Fruit fly (Drosophila melanogaster) whole organism, prepupa: ENCODE data around the gene CG13252.

Experiments used
- Blimp-1 ChIP-seq: fragments of 200-800 bp; sonication (Bioruptor generic); optimal IDR thresholded peaks from 3 replicates; lab custom pipeline; 2017; ENCODE audit warnings: missing biosample characterization, missing genetic modification characterization, mild to moderate bottlenecking, moderate library complexity, missing genetic modification reagents
- CG11294 ChIP-seq: fragments of 200-800 bp; sonication (Bioruptor generic); IDR thresholded peaks from 2 replicates; pipeline ENCODE4 v1.3.6; 2022; ENCODE audit warnings: missing biosample characterization, missing genetic modification characterization
- CG11762 ChIP-seq: fragments of 200-800 bp; sonication (Bioruptor generic); optimal IDR thresholded peaks from 3 replicates; lab custom pipeline; 2016; ENCODE audit warnings: missing biosample characterization, missing genetic modification characterization; ENCODE audit not compliant: insufficient read depth
- CG11902 ChIP-seq: fragments of 200-800 bp; sonication (Bioruptor generic); optimal IDR thresholded peaks from 3 replicates; lab custom pipeline; 2016; ENCODE audit warnings: missing biosample characterization, missing genetic modification characterization
- CG15336 ChIP-seq: fragments of 200-800 bp; sonication (Bioruptor generic); IDR thresholded peaks from 2 replicates; pipeline ENCODE4 v1.3.6; 2022; ENCODE audit warnings: missing biosample characterization, missing genetic modification characterization
- CG16779 ChIP-seq: fragments of 200-800 bp; sonication (Bioruptor generic); optimal IDR thresholded peaks from 3 replicates; lab custom pipeline; 2017; ENCODE audit warnings: missing biosample characterization, mild to moderate bottlenecking, missing genetic modification characterization
- CG3032 ChIP-seq: fragments of 200-800 bp; optimal IDR thresholded peaks from 2 replicates; lab custom pipeline; 2019; ENCODE audit warnings: missing biosample characterization, mild to moderate bottlenecking, missing genetic modification characterization, moderate library complexity
- CG31627 ChIP-seq: fragments of 200-800 bp; sonication (Bioruptor generic); optimal IDR thresholded peaks from 3 replicates; lab custom pipeline; 2016; ENCODE audit warnings: missing biosample characterization, missing genetic modification characterization
- CG32006 ChIP-seq: fragments of 200-800 bp; sonication (Bioruptor generic); optimal IDR thresholded peaks from 3 replicates; lab custom pipeline; 2017; ENCODE audit warnings: missing biosample characterization, mild to moderate bottlenecking, missing genetic modification characterization
- CG3919 ChIP-seq: fragments of 200-800 bp; sonication (Bioruptor generic); optimal IDR thresholded peaks from 3 replicates; lab custom pipeline; 2016; ENCODE audit warnings: missing biosample characterization, missing genetic modification characterization
- CG4318 ChIP-seq: fragments of 200-800 bp; sonication (Bioruptor generic); optimal IDR thresholded peaks from 3 replicates; lab custom pipeline; 2017; ENCODE audit warnings: missing biosample characterization, mild to moderate bottlenecking, missing genetic modification characterization
- CG6163 ChIP-seq: fragments of 200-800 bp; sonication (Bioruptor generic); IDR thresholded peaks from 3 replicates; pipeline ENCODE4 v1.3.6; 2022; ENCODE audit warnings: missing biosample characterization, missing genetic modification characterization
- CG6792 ChIP-seq: fragments of 200-800 bp; sonication (Bioruptor generic); optimal IDR thresholded peaks from 3 replicates; lab custom pipeline; 2016; ENCODE audit warnings: missing biosample characterization, missing genetic modification characterization
- CG6808 ChIP-seq: fragments of 200-800 bp; sonication (Bioruptor generic); optimal IDR thresholded peaks from 3 replicates; lab custom pipeline; 2017; ENCODE audit warnings: missing biosample characterization, missing genetic modification characterization, mild to moderate bottlenecking, moderate library complexity, missing genetic modification reagents
- CG6854 ChIP-seq: fragments of 200-800 bp; sonication (Bioruptor generic); optimal IDR thresholded peaks from 2 replicates; lab custom pipeline; 2017; ENCODE audit warnings: missing biosample characterization, mild to moderate bottlenecking, missing genetic modification characterization
- CG7368 ChIP-seq: fragments of 200-800 bp; sonication (Bioruptor generic); optimal IDR thresholded peaks from 3 replicates; lab custom pipeline; 2016; ENCODE audit warnings: missing biosample characterization, missing genetic modification characterization
- CG8319 ChIP-seq: fragments of 200-800 bp; sonication (Bioruptor generic); optimal IDR thresholded peaks from 3 replicates; lab custom pipeline; 2016; ENCODE audit warnings: missing biosample characterization, missing genetic modification characterization
- CG8632 ChIP-seq: fragments of 200-800 bp; sonication (Bioruptor generic); optimal IDR thresholded peaks from 3 replicates; lab custom pipeline; 2016; ENCODE audit warnings: missing biosample characterization, missing genetic modification characterization
- CG9139 ChIP-seq: fragments of 200-800 bp; sonication (Bioruptor generic); optimal IDR thresholded peaks from 3 replicates; lab custom pipeline; 2017; ENCODE audit warnings: missing biosample characterization, mild to moderate bottlenecking, missing genetic modification characterization
- Eip75B ChIP-seq: fragments of 200-800 bp; sonication (Bioruptor generic); optimal IDR thresholded peaks from 3 replicates; lab custom pipeline; 2016; ENCODE audit warnings: missing biosample characterization, missing genetic modification characterization
- Eip78C ChIP-seq: fragments of 200-800 bp; sonication (Bioruptor generic); peaks from one replicate; lab custom pipeline; 2016; ENCODE audit warnings: missing biosample characterization, missing genetic modification characterization
- Eip93F ChIP-seq: fragments of 200-800 bp; sonication (Bioruptor generic); optimal IDR thresholded peaks from 2 replicates; lab custom pipeline; 2016; ENCODE audit warnings: missing biosample characterization, mild to moderate bottlenecking, missing genetic modification characterization
- Ets96B ChIP-seq: fragments of 200-800 bp; optimal IDR thresholded peaks from 2 replicates; lab custom pipeline; 2019; ENCODE audit warnings: missing biosample characterization, mild to moderate bottlenecking, missing genetic modification characterization, moderate library complexity
- Hr38 ChIP-seq: sonication (Bioruptor generic); optimal IDR thresholded peaks from 2 replicates; lab custom pipeline; 2016; ENCODE audit warnings: missing biosample characterization, missing genetic modification characterization
- Hr39 ChIP-seq: fragments of 200-800 bp; sonication (Bioruptor generic); optimal IDR thresholded peaks from 2 replicates; lab custom pipeline; 2016; ENCODE audit warnings: missing biosample characterization, missing genetic modification characterization
- Hr4 ChIP-seq: fragments of 200-800 bp; sonication (Bioruptor generic); optimal IDR thresholded peaks from 3 replicates; lab custom pipeline; 2016; ENCODE audit warnings: missing biosample characterization, missing genetic modification characterization
- Met ChIP-seq: fragments of 200-800 bp; sonication (Bioruptor generic); optimal IDR thresholded peaks from 3 replicates; lab custom pipeline; 2016; ENCODE audit warnings: missing biosample characterization, missing genetic modification characterization
- Smox ChIP-seq: fragments of 200-800 bp; sonication (Bioruptor generic); optimal IDR thresholded peaks from 3 replicates; lab custom pipeline; 2016; ENCODE audit warnings: missing biosample characterization, missing genetic modification characterization
- Sox102F ChIP-seq: fragments of 200-800 bp; sonication (Bioruptor generic); optimal IDR thresholded peaks from 2 replicates; lab custom pipeline; 2016; ENCODE audit warnings: missing biosample characterization, mild to moderate bottlenecking, missing genetic modification characterization
- Sox15 ChIP-seq: fragments of 200-800 bp; sonication (Bioruptor generic); optimal IDR thresholded peaks from 3 replicates; lab custom pipeline; 2016; ENCODE audit warnings: missing biosample characterization, missing genetic modification characterization
- achi ChIP-seq: fragments of 200-800 bp; sonication (Bioruptor generic); optimal IDR thresholded peaks from 3 replicates; lab custom pipeline; 2016; ENCODE audit warnings: missing biosample characterization, missing genetic modification characterization
- acj6 ChIP-seq: fragments of 200-800 bp; sonication (Bioruptor generic); optimal IDR thresholded peaks from 3 replicates; lab custom pipeline; 2016; ENCODE audit warnings: missing biosample characterization, missing genetic modification characterization
- cyc ChIP-seq: fragments of 200-800 bp; sonication (Bioruptor generic); optimal IDR thresholded peaks from 3 replicates; lab custom pipeline; 2016; ENCODE audit warnings: missing biosample characterization, missing genetic modification characterization
- dac ChIP-seq: fragments of 200-800 bp; sonication (Bioruptor generic); optimal IDR thresholded peaks from 2 replicates; lab custom pipeline; 2017; ENCODE audit warnings: missing biosample characterization, mild to moderate bottlenecking, missing genetic modification characterization
- dsx ChIP-seq: fragments of 200-800 bp; optimal IDR thresholded peaks from 3 replicates; lab custom pipeline; 2019; ENCODE audit warnings: missing biosample characterization, mild to moderate bottlenecking, missing genetic modification characterization, moderate library complexity; ENCODE audit not compliant: poor library complexity, severe bottlenecking
- eg ChIP-seq: fragments of 200-800 bp; sonication (Bioruptor generic); IDR thresholded peaks from 3 replicates; pipeline ENCODE4 v1.3.6; 2022; ENCODE audit warnings: missing biosample characterization, missing genetic modification characterization
- esn ChIP-seq: fragments of 200-800 bp; sonication (Bioruptor generic); optimal IDR thresholded peaks from 2 replicates; lab custom pipeline; 2016; ENCODE audit warnings: missing biosample characterization, mild to moderate bottlenecking, missing genetic modification characterization, moderate library complexity
- fd85E ChIP-seq: fragments of 200-800 bp; sonication (Bioruptor generic); optimal IDR thresholded peaks from 3 replicates; lab custom pipeline; 2016; ENCODE audit warnings: missing biosample characterization, missing genetic modification characterization
- lz ChIP-seq: fragments of 200-800 bp; sonication (Bioruptor generic); optimal IDR thresholded peaks from 3 replicates; lab custom pipeline; 2016; ENCODE audit warnings: missing biosample characterization, missing genetic modification characterization
- net ChIP-seq: fragments of 200-800 bp; sonication (Bioruptor generic); optimal IDR thresholded peaks from 3 replicates; lab custom pipeline; 2016; ENCODE audit warnings: missing biosample characterization, missing genetic modification characterization
- pdm3 ChIP-seq: fragments of 200-800 bp; sonication (Bioruptor generic); optimal IDR thresholded peaks from 3 replicates; lab custom pipeline; 2016; ENCODE audit warnings: missing biosample characterization, missing genetic modification characterization
- salr ChIP-seq, 2 experiments: fragments of 200-800 bp; sonication (Bioruptor generic); optimal IDR thresholded peaks; 3 replicates each; lab custom pipeline; 2016 to 2018; ENCODE audit warnings: missing biosample characterization in 2 of 2, missing genetic modification characterization in 2 of 2, mild to moderate bottlenecking in 1 of 2
- spab ChIP-seq: fragments of 200-800 bp; sonication (Bioruptor generic); optimal IDR thresholded peaks from 2 replicates; lab custom pipeline; 2017; ENCODE audit warnings: missing biosample characterization, mild to moderate bottlenecking, missing genetic modification characterization, missing genetic modification reagents
- ss ChIP-seq, 2 experiments: fragments of 200-800 bp; sonication (Bioruptor generic); optimal IDR thresholded peaks; 2 replicates in 1 of 2; 3 replicates in 1 of 2; lab custom pipeline; 2017 to 2018; ENCODE audit warnings: mild to moderate bottlenecking in 2 of 2, missing biosample characterization in 2 of 2, missing genetic modification characterization in 2 of 2, moderate library complexity in 1 of 2
- svp ChIP-seq: fragments of 200-800 bp; sonication (Bioruptor generic); peaks from one replicate; lab custom pipeline; 2016; ENCODE audit warnings: missing biosample characterization, missing genetic modification characterization
- topi ChIP-seq: fragments of 200-800 bp; sonication (Bioruptor generic); optimal IDR thresholded peaks from 3 replicates; lab custom pipeline; 2016; ENCODE audit warnings: missing biosample characterization, missing genetic modification characterization
- vri ChIP-seq: fragments of 200-800 bp; sonication (Bioruptor generic); optimal IDR thresholded peaks from 3 replicates; lab custom pipeline; 2016; ENCODE audit warnings: missing biosample characterization, mild to moderate bottlenecking, missing genetic modification characterization

CG13252 gene

dm6 chr3L:20739414-20739813 lies 9.0 kb downstream of the CG13252 start, which contains the start of gene Gr77a (continued):
- TF ChIP-seq CG11762 (GFP tag; lab: Kevin White, UChicago) (no peak), dac (GFP tag; lab: Kevin White, UChicago) (no peak), CG8319 (GFP tag; lab: Kevin White, UChicago) (no peak), Blimp-1 (GFP tag; lab: Kevin White, UChicago) (no peak), CG15336 (GFP tag; lab: Robert Waterston, UW) (no peak), lz (GFP tag; lab: Kevin White, UChicago) (no peak), CG16779 (tag; lab: Kevin White, UChicago) (no peak), topi (GFP tag; lab: Kevin White, UChicago) (no peak), eg (GFP tag; lab: Robert Waterston, UW) (no peak), CG4318 (GFP tag; lab: Kevin White, UChicago) (no peak), CG11902 (no peak), Hr39 (GFP tag; lab: Kevin White, UChicago) (no peak), CG32006 (GFP tag; lab: Kevin White, UChicago) (peak; percentile 26), Sox15 (GFP tag; lab: Kevin White, UChicago) (peak; percentile 1), CG3919 (GFP tag; lab: Kevin White, UChicago) (peak; percentile 28), CG7368 (no peak), achi (GFP tag; lab: Kevin White, UChicago) (peak; percentile 29), dsx (GFP tag; lab: Kevin White, UChicago) (peak; percentile 15), Eip78C (peak; percentile 74), CG6163 (no peak), Hr4 (no peak), spab (GFP tag; lab: Kevin White, UChicago) (peak; percentile 27), Smox (GFP tag; lab: Kevin White, UChicago) (no peak), pdm3 (no peak), CG6808 (GFP tag; lab: Kevin White, UChicago) (no peak), svp (GFP tag; lab: Kevin White, UChicago) (no peak), CG6854 (GFP tag; lab: Kevin White, UChicago) (no peak)

DNA sequence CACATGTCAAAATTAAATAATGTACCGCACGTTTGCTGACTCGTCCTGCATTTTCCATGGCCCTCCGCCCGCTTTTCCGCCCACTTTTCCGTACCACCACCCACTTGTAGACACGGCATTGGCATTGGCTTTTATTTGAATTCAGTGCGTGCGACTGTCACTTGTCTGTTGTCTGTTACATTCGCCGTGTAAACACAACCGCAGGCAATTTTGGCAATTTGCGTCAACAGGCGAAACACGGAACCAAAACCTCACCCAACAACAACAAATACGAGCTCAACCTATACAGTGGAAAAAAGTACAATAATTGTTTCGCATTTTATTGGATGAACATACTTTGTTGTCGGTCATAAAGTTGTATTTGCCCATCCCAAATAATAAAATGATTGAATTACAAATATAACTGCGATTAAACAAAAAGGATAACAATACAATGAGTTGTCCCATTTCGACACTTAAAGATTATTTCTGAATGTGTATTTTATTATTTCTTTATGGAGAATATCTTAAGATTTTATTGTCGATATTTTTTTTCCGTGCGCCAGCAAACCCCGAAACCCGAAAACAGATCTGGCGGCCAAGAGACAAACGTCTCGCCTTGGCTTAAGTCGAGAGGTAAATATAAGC lies 17.0 kb downstream of the CG13252 start:
- TF ChIP-seq lz (GFP tag; lab: Kevin White, UChicago): peak; percentile 57
- peak; percentile 36 for TF ChIP-seq Hr39 (GFP tag; lab: Kevin White, UChicago)
- no peak for TF ChIP-seq CG7368
- peak; percentile 41 for TF ChIP-seq CG6792
- no peak for TF ChIP-seq Hr38 (GFP tag; lab: Kevin White, UChicago)
- TF ChIP-seq CG8632 (GFP tag; lab: Kevin White, UChicago): peak; percentile 26
- no peak for TF ChIP-seq CG15336 (GFP tag; lab: Robert Waterston, UW)
- peak; percentile 15 for TF ChIP-seq Eip75B (GFP tag; lab: Kevin White, UChicago)
- TF ChIP-seq topi (GFP tag; lab: Kevin White, UChicago): peak; percentile 52
- TF ChIP-seq esn (GFP tag; lab: Kevin White, UChicago): peak; percentile 60
- TF ChIP-seq dac (GFP tag; lab: Kevin White, UChicago): no peak
- no peak for TF ChIP-seq CG8319 (GFP tag; lab: Kevin White, UChicago)
- no peak for TF ChIP-seq achi (GFP tag; lab: Kevin White, UChicago)
- TF ChIP-seq CG3032: no peak
- TF ChIP-seq Sox102F (GFP tag; lab: Kevin White, UChicago): peak; percentile 59
- peak; percentile 38 for TF ChIP-seq pdm3
- peak; percentile 26 for TF ChIP-seq acj6 (GFP tag; lab: Kevin White, UChicago)
- no peak for TF ChIP-seq eg (GFP tag; lab: Robert Waterston, UW)
- TF ChIP-seq CG32006 (GFP tag; lab: Kevin White, UChicago): peak; percentile 21
- TF ChIP-seq net (GFP tag; lab: Kevin White, UChicago): peak; percentile 10
- TF ChIP-seq Sox15 (GFP tag; lab: Kevin White, UChicago): no peak
- peak; percentile 47 for TF ChIP-seq CG31627 (GFP tag; lab: Kevin White, UChicago)
- no peak for TF ChIP-seq CG6163
- TF ChIP-seq Met (GFP tag; lab: Kevin White, UChicago): peak; percentile 51
- no peak for TF ChIP-seq Eip93F (GFP tag; lab: Kevin White, UChicago)
- TF ChIP-seq dsx (GFP tag; lab: Kevin White, UChicago): no peak
- TF ChIP-seq cyc (GFP tag; lab: Kevin White, UChicago): peak; percentile 28
- TF ChIP-seq CG4318 (GFP tag; lab: Kevin White, UChicago): no peak
- no peak for TF ChIP-seq fd85E (GFP tag; lab: Kevin White, UChicago)
- TF ChIP-seq vri (GFP tag; lab: Kevin White, UChicago): no peak
- TF ChIP-seq ss (GFP tag; optimal IDR thresholded peaks at IDR 0.05; lab: Kevin White, UChicago): no peak
- TF ChIP-seq CG11294 (GFP tag; lab: Robert Waterston, UW): no peak
- no peak for TF ChIP-seq Ets96B (tag; lab: Kevin White, UChicago)
- no peak for TF ChIP-seq CG9139
- TF ChIP-seq salr (GFP tag; optimal IDR thresholded peaks at IDR 0.05; lab: Kevin White, UChicago): no peak
- TF ChIP-seq Smox (GFP tag; lab: Kevin White, UChicago): peak; percentile 33
